Worm (Caenorhabditis elegans) whole organism, L4 larva: Measurements from ENCODE around the gene nhr-88.
A peak's percentile ranks its signal among the peaks of the same experiment; 100 is the strongest.

Experiments used
- D1046.2 ChIP-seq: fragments of 200-800 bp; sonication (Bioruptor generic); IDR thresholded peaks from 2 replicates; pipeline ENCODE4 v1.3.6; 2022; ENCODE audit warnings: missing genetic modification characterization, missing compliant biosample characterization
- F26F4.8 ChIP-seq: fragments of 200-800 bp; sonication (Bioruptor generic); conservative IDR thresholded peaks from 2 replicates; pipeline ENCODE4 v1.3.6; 2022; ENCODE audit warnings: missing genetic modification characterization, missing compliant biosample characterization
- F49E8.2 ChIP-seq: sonication (generic microtip); optimal IDR thresholded peaks from 2 replicates; lab custom pipeline; 2016; ENCODE audit warnings: missing compliant biosample characterization, mild to moderate bottlenecking, missing genetic modification characterization, borderline replicate concordance
- R02D3.7 ChIP-seq: fragments of 150-350 bp; sonication (generic microtip); optimal IDR thresholded peaks from 3 replicates; lab custom pipeline; 2014; ENCODE audit warnings: missing biosample characterization, missing genetic modification characterization
- Y5F2A.4 ChIP-seq: fragments of 200-800 bp; sonication (Bioruptor generic); optimal IDR thresholded peaks from 2 replicates; lab custom pipeline; 2018; ENCODE audit warnings: mild to moderate bottlenecking, missing genetic modification characterization, missing compliant biosample characterization
- aha-1 ChIP-seq: fragments of 150-350 bp; peaks from one replicate; lab custom pipeline; 2014; ENCODE audit warnings: missing biosample characterization, missing genetic modification characterization
- ama-1 ChIP-seq: fragments of 150-350 bp; optimal IDR thresholded peaks from 2 replicates; lab custom pipeline; 2014; ENCODE audit warnings: inconsistent platforms, mixed read lengths
- arid-1 ChIP-seq: fragments of 200-800 bp; sonication (Bioruptor generic); conservative IDR thresholded peaks from 2 replicates; pipeline ENCODE4 v1.3.6; 2022; ENCODE audit warnings: missing genetic modification reagents, missing genetic modification characterization, missing compliant biosample characterization
- ceh-32 ChIP-seq: sonication (generic microtip); optimal IDR thresholded peaks from 2 replicates; lab custom pipeline; 2016; ENCODE audit warnings: mild to moderate bottlenecking, missing genetic modification characterization, missing compliant biosample characterization; ENCODE audit not compliant: poor library complexity
- ceh-44 ChIP-seq: fragments of 200-800 bp; sonication (Bioruptor generic); IDR thresholded peaks from 2 replicates; pipeline ENCODE4 v1.3.6; 2022; ENCODE audit warnings: missing genetic modification reagents, missing genetic modification characterization, missing compliant biosample characterization
- ceh-62 ChIP-seq: sonication (generic microtip); optimal IDR thresholded peaks from 2 replicates; lab custom pipeline; 2017; ENCODE audit warnings: missing biosample characterization, missing genetic modification characterization
- ces-1 ChIP-seq: fragments of 150-350 bp; sonication (generic microtip); optimal IDR thresholded peaks from 4 replicates; lab custom pipeline; 2014; ENCODE audit warnings: missing biosample characterization, missing genetic modification reagents, missing genetic modification characterization
- dmd-8 ChIP-seq: fragments of 200-800 bp; sonication (Bioruptor generic); IDR thresholded peaks from 2 replicates; pipeline ENCODE4 v1.3.6; 2022; ENCODE audit warnings: missing genetic modification characterization, missing compliant biosample characterization
- dve-1 ChIP-seq: sonication (generic microtip); optimal IDR thresholded peaks from 2 replicates; lab custom pipeline; 2017; ENCODE audit warnings: antibody characterized with exemption, mild to moderate bottlenecking, missing genetic modification characterization, missing compliant biosample characterization; ENCODE audit not compliant: insufficient read depth
- fkh-10 ChIP-seq: fragments of 150-350 bp; optimal IDR thresholded peaks from 2 replicates; lab custom pipeline; 2014; ENCODE audit warnings: missing biosample characterization, missing genetic modification reagents, missing genetic modification characterization
- fos-1 ChIP-seq: fragments of 150-350 bp; optimal IDR thresholded peaks from 2 replicates; lab custom pipeline; 2014; ENCODE audit warnings: missing biosample characterization, missing genetic modification characterization
- hif-1 ChIP-seq, 2 experiments: sonication (generic microtip); optimal IDR thresholded peaks; 2 replicates each; lab custom pipeline; 2016 to 2017; ENCODE audit warnings: missing compliant biosample characterization in 2 of 2, missing genetic modification characterization in 2 of 2, missing genetic modification reagents in 2 of 2, missing genotype in 2 of 2, mild to moderate bottlenecking in 1 of 2
- hlh-11 ChIP-seq: fragments of 200-800 bp; sonication (Bioruptor generic); optimal IDR thresholded peaks from 2 replicates; lab custom pipeline; 2018; ENCODE audit warnings: mild to moderate bottlenecking, missing genetic modification characterization, missing compliant biosample characterization
- jun-1 ChIP-seq: fragments of 150-350 bp; optimal IDR thresholded peaks from 2 replicates; lab custom pipeline; 2014; ENCODE audit warnings: missing biosample characterization, missing genetic modification reagents, missing genetic modification characterization
- lim-7 ChIP-seq: fragments of 200-800 bp; sonication (Bioruptor generic); IDR thresholded peaks from 2 replicates; pipeline ENCODE4 v1.3.6; 2022; ENCODE audit warnings: missing genetic modification characterization, missing compliant biosample characterization
- lin-15B ChIP-seq: fragments of 150-350 bp; sonication (generic microtip); optimal IDR thresholded peaks from 3 replicates; lab custom pipeline; 2014; ENCODE audit warnings: missing biosample characterization, missing genetic modification characterization
- madf-5 ChIP-seq, 2 experiments: fragments of 200-800 bp; sonication (Bioruptor generic); IDR thresholded peaks; 2 replicates each; pipeline ENCODE4 v1.3.6; 2022; ENCODE audit warnings: missing compliant biosample characterization in 2 of 2, missing genetic modification characterization in 2 of 2
- madf-9 ChIP-seq: fragments of 200-800 bp; sonication (Bioruptor generic); conservative IDR thresholded peaks from 2 replicates; pipeline ENCODE4 v1.3.6; 2022; ENCODE audit warnings: missing genetic modification reagents, missing genetic modification characterization, missing compliant biosample characterization
- mxl-2 ChIP-seq: fragments of 200-800 bp; sonication (Bioruptor generic); conservative IDR thresholded peaks from 2 replicates; pipeline ENCODE4 v1.3.6; 2022; ENCODE audit warnings: missing genetic modification reagents, missing genetic modification characterization, missing compliant biosample characterization
- nhr-237 ChIP-seq: sonication (generic microtip); optimal IDR thresholded peaks from 2 replicates; lab custom pipeline; 2017; ENCODE audit warnings: missing biosample characterization, missing genetic modification characterization
- php-3 ChIP-seq: fragments of 200-800 bp; sonication (Bioruptor generic); IDR thresholded peaks from 2 replicates; pipeline ENCODE4 v1.3.6; 2022; ENCODE audit warnings: missing genetic modification reagents, missing genetic modification characterization, missing compliant biosample characterization
- saeg-2 ChIP-seq: fragments of 200-800 bp; sonication (Bioruptor generic); IDR thresholded peaks from 2 replicates; pipeline ENCODE4 v1.3.6; 2022; ENCODE audit warnings: missing genetic modification reagents, missing genetic modification characterization, missing compliant biosample characterization
- set-16 ChIP-seq: fragments of 200-800 bp; sonication (Bioruptor generic); IDR thresholded peaks from 2 replicates; pipeline ENCODE4 v1.3.6; 2022; ENCODE audit warnings: missing genetic modification reagents, missing genetic modification characterization, missing compliant biosample characterization
- spr-1 ChIP-seq: sonication (generic microtip); optimal IDR thresholded peaks from 2 replicates; lab custom pipeline; 2016; ENCODE audit warnings: mild to moderate bottlenecking, missing genetic modification characterization, missing compliant biosample characterization
- spr-3 ChIP-seq: fragments of 200-800 bp; sonication (Bioruptor generic); optimal IDR thresholded peaks from 2 replicates; lab custom pipeline; 2018; ENCODE audit warnings: mild to moderate bottlenecking, missing genetic modification characterization, missing compliant biosample characterization
- unc-39 ChIP-seq: sonication (generic microtip); optimal IDR thresholded peaks from 2 replicates; lab custom pipeline; 2017; ENCODE audit warnings: missing biosample characterization, missing genetic modification characterization
- vab-7 ChIP-seq: fragments of 200-800 bp; sonication (Bioruptor generic); IDR thresholded peaks from 2 replicates; pipeline ENCODE4 v1.3.6; 2022; ENCODE audit warnings: missing genetic modification reagents, missing genetic modification characterization, missing compliant biosample characterization
- zip-2 ChIP-seq: fragments of 150-350 bp; optimal IDR thresholded peaks from 2 replicates; lab custom pipeline; 2014; ENCODE audit warnings: missing biosample characterization, missing genetic modification characterization

Gene nhr-88

DNA sequence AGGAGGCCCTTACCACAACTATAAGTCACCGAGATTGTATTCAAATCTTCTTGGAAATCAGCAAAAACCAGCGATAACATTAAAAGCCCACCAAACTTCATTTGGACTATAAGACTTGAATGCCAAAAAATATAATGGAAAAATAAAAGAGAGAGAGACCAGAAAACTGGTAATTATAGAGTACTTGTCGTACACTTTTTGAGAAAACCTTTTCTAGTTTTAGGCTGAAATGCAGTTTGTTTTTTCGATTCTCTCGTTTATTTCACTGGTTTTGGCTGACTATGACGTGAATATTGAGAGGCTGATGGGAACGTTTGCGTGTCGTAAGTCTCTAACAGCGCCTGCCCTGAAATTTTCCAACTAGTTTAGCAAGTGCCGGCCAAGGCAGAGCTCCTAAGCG, 45.9 kb upstream of the nhr-88 start, which contains the start of the genes irld-64 and irld-63:
irld-64 (minus strand) TSS at position 101 of the 400 bp plus-strand sequence.
irld-63 (plus strand) TSS at position 230 of the 400 bp plus-strand sequence.
- TF ChIP-seq jun-1 (tag; lab: Kevin White, UChicago) (no peak), mxl-2 (GFP tag; lab: Robert Waterston, UW) (no peak), ces-1 (GFP tag; lab: Kevin White, UChicago) (no peak), hif-1 (tag; optimal IDR thresholded peaks at IDR 0.05; lab: Kevin White, UChicago) (no peak), R02D3.7 (no peak), arid-1 (GFP tag; lab: Robert Waterston, UW) (no peak)

ce11 chrII:2931564-2931963, 44.9 kb upstream of the nhr-88 start:
- TF ChIP-seq D1046.2 (GFP tag; lab: Robert Waterston, UW) = no peak
- 0 out of 2 replicates have a peak, but pooled peaks have one; percentile 21 for TF ChIP-seq set-16

DNA sequence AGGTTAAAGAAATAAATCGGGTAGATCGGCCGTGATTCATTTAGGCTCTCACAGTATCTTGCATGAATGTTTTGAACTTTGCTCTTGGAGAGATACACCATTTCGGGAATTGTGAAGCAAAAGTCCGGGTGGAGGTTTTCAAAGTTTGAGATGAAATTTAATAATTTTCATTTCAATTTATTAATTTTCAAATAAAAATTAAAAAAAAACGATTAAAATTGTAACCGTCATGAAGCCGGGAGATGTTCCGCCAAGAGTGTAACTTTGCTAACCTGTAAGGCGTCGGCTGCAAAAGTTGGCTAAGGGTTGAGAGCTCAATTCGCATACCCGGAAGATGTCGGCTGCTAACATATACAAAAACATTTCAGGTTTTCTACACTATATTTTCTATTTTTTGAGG, 42.1 kb upstream of the nhr-88 start, which contains the start of gene irld-67:
irld-67 (minus strand) TSS at position 101 of the 400 bp plus-strand sequence.
- TF ChIP-seq nhr-237 (no peak), mxl-2 (GFP tag; lab: Robert Waterston, UW) (no peak), fkh-10 (GFP tag; lab: Kevin White, UChicago) (no peak), unc-39 (tag; lab: Kevin White, UChicago) (no peak), ceh-44 (GFP tag; lab: Robert Waterston, UW) (no peak), F49E8.2 (tag; lab: Kevin White, UChicago) (no peak), hlh-11 (tag; lab: Kevin White, UChicago) (no peak), ceh-62 (no peak), ces-1 (GFP tag; lab: Kevin White, UChicago) (no peak), php-3 (GFP tag; lab: Robert Waterston, UW) (no peak), lim-7 (no peak), fos-1 (tag; lab: Kevin White, UChicago) (no peak), ama-1 (lab: Kevin White, UChicago) (no peak), spr-3 (GFP tag; lab: Kevin White, UChicago) (no peak), madf-5 (GFP tag; IDR thresholded peaks at IDR 0.05; lab: Robert Waterston, UW) (no peak), vab-7 (GFP tag; lab: Robert Waterston, UW) (no peak)

DNA sequence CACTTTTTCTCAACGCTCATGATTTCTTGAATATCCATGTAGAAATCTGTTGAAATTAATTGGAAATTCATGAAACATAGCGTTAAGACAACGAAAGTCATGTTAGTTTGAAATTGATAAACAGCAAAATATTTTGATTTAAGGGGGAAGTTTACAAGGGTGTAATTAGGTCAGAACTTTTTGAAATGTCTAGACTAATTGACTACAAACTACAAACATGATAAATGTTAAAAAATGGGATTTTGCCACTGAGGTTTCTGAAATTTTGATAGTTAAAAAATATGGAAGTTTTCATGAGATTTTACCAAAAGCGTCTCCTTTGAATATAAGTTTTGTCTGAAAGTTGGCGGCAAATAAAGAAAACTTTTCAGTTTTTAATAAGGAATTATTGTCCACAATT, 38.6 kb upstream of the nhr-88 start, which contains the start of gene irld-65:
irld-65 (minus strand) TSS at position 101 of the 400 bp plus-strand sequence.
- TF ChIP-seq dmd-8 (GFP tag; lab: Robert Waterston, UW) (no peak), madf-9 (no peak), lin-15B (tag; lab: Kevin White, UChicago) (no peak), F26F4.8 (GFP tag; lab: Robert Waterston, UW) (no peak), spr-1 (no peak), Y5F2A.4 (GFP tag; lab: Kevin White, UChicago) (no peak)

ce11 chrII:2939681-2940080, 36.8 kb upstream of the nhr-88 start:
- TF ChIP-seq dmd-8 (GFP tag; lab: Robert Waterston, UW) (no peak), saeg-2 (GFP tag; lab: Robert Waterston, UW) (no peak), F49E8.2 (tag; lab: Kevin White, UChicago) (no peak), aha-1 (tag; lab: Kevin White, UChicago) (peak; percentile 34), zip-2 (tag; lab: Kevin White, UChicago) (no peak), ceh-32 (tag; lab: Kevin White, UChicago) (no peak), dve-1 (tag; lab: Kevin White, UChicago) (no peak)
- TF ChIP-seq, all 104 proteins: peak for 1
